Worm (Caenorhabditis elegans) whole organism, L1 larva: Measurements from ENCODE around the gene nhr-153.

ENCODE experiments used
- Y116A8C.19 ChIP-seq: sonication (generic microtip); optimal IDR thresholded peaks from 2 replicates; lab custom pipeline; 2016; ENCODE audit warnings: missing compliant biosample characterization, missing genetic modification characterization, borderline replicate concordance
- alr-1 ChIP-seq: fragments of 200-800 bp; sonication (Bioruptor generic); optimal IDR thresholded peaks from 2 replicates; lab custom pipeline; 2018; ENCODE audit warnings: borderline replicate concordance, mild to moderate bottlenecking, missing genetic modification characterization, missing compliant biosample characterization
- ama-1 ChIP-seq: fragments of 150-350 bp; optimal IDR thresholded peaks from 2 replicates; lab custom pipeline; 2014
- ceh-90 ChIP-seq: sonication (generic microtip); optimal IDR thresholded peaks from 2 replicates; lab custom pipeline; 2016; ENCODE audit warnings: missing genetic modification characterization, missing compliant biosample characterization
- mdl-1 ChIP-seq, 2 experiments: fragments of 150-350 bp; optimal IDR thresholded peaks; 2 replicates each; lab custom pipeline; 2014 to 2017; ENCODE audit warnings: missing biosample characterization in 2 of 2, missing genetic modification characterization in 2 of 2, inconsistent platforms in 1 of 2
- nhr-11 ChIP-seq: fragments of 150-350 bp; optimal IDR thresholded peaks from 2 replicates; lab custom pipeline; 2014; ENCODE audit warnings: missing biosample characterization, missing genetic modification characterization
- nhr-28 ChIP-seq: fragments of 150-350 bp; optimal IDR thresholded peaks from 2 replicates; lab custom pipeline; 2014; ENCODE audit warnings: missing biosample characterization, missing genetic modification characterization
- vab-15 ChIP-seq: sonication (generic microtip); optimal IDR thresholded peaks from 2 replicates; lab custom pipeline; 2017; ENCODE audit warnings: missing genotype, mild to moderate bottlenecking, missing genetic modification characterization, missing compliant biosample characterization

- TF ChIP-seq ama-1 (lab: Kevin White, UChicago) (no peak), mdl-1 (tag; optimal IDR thresholded peaks at IDR 0.05; lab: Kevin White, UChicago) (no peak), nhr-28 (no peak), vab-15 (tag; lab: Kevin White, UChicago) (no peak), alr-1 (tag; lab: Kevin White, UChicago) (no peak), Y116A8C.19 (tag; lab: Kevin White, UChicago) (no peak), ceh-90 (tag; lab: Kevin White, UChicago) (no peak), nhr-11 (tag; lab: Kevin White, UChicago) (no peak)
Measured at ce11 chrV:12084216-12084615, 19.8 kb upstream of the nhr-153 start, which contains the start of gene R07B7.8.
